Worm (Caenorhabditis elegans): ENCODE data around the gene C17G10.1.
"Not testable (repeated sequence)": the region's sequence is repeated elsewhere in the genome, so short reads cannot be mapped to it uniquely, and the experiment has no call there.

The C17G10.1 gene

ce11 chrII:5603194-5603593, 6.8 kb downstream of the C17G10.1 start, which contains the start of gene C17G10.6:
TSS of gene C17G10.6 (minus strand) at chrII:5603294.
- no peak for TF ChIP-seq him-1 (tag; optimal IDR thresholded peaks at IDR 0.05)
- TF ChIP-seq dao-5 (tag; optimal IDR thresholded peaks at IDR 0.05): no peak
- TF ChIP-seq W03F9.2 (tag; optimal IDR thresholded peaks at IDR 0.05): no peak

- TF ChIP-seq him-1 (tag; optimal IDR thresholded peaks at IDR 0.05) (no peak), W03F9.2 (tag; optimal IDR thresholded peaks at IDR 0.05) (no peak), dao-5 (tag; optimal IDR thresholded peaks at IDR 0.05) (no peak)
Measured at ce11 chrII:5604441-5604840, 8.1 kb downstream of the C17G10.1 start.

ce11 chrII:5605538-5605945, 9.2 kb downstream of the C17G10.1 start:
- TF ChIP-seq W03F9.2 (tag; optimal IDR thresholded peaks at IDR 0.05) (no peak), dao-5 (tag; optimal IDR thresholded peaks at IDR 0.05) (no peak), him-1 (tag; optimal IDR thresholded peaks at IDR 0.05) (no peak)

ce11 chrII:5607756-5608155, 11.4 kb downstream of the C17G10.1 start, which contains the start of gene C17G10.7:
TSS of gene C17G10.7 (minus strand) at chrII:5607856.
- no peak for TF ChIP-seq dao-5 (tag; optimal IDR thresholded peaks at IDR 0.05)
- TF ChIP-seq W03F9.2 (tag; optimal IDR thresholded peaks at IDR 0.05): no peak
- TF ChIP-seq him-1 (tag; optimal IDR thresholded peaks at IDR 0.05): no peak

- TF ChIP-seq him-1 (tag; optimal IDR thresholded peaks at IDR 0.05) (no peak), W03F9.2 (tag; optimal IDR thresholded peaks at IDR 0.05) (no peak), dao-5 (tag; optimal IDR thresholded peaks at IDR 0.05) (no peak)
Measured at ce11 chrII:5619298-5619697, 23.0 kb downstream of the C17G10.1 start, which contains the start of gene dhs-6. TSS of gene dhs-6 (minus strand) at chrII:5619319.

ce11 chrII:5622383-5622939, 26.1 kb downstream of the C17G10.1 start, which contains the start of the genes eif-3.L and npl-4.2:
TSS of gene eif-3.L (minus strand) at chrII:5622483.
TSS of gene npl-4.2 (plus strand) at chrII:5622889.
- TF ChIP-seq dao-5, him-1, W03F9.2 (tag; optimal IDR thresholded peaks at IDR 0.05): not testable (repeated sequence)

ce11 chrII:5628326-5628818, 32.0 kb downstream of the C17G10.1 start, which contains the start of gene F59E12.15:
TSS of gene F59E12.15 (minus strand) at chrII:5628376.
- TF ChIP-seq dao-5 (tag; optimal IDR thresholded peaks at IDR 0.05) (no peak), him-1 (tag; optimal IDR thresholded peaks at IDR 0.05) (no peak), W03F9.2 (tag; optimal IDR thresholded peaks at IDR 0.05) (no peak)

- TF ChIP-seq him-1, W03F9.2, dao-5 (tag; optimal IDR thresholded peaks at IDR 0.05): not testable (repeated sequence)
Measured at ce11 chrII:5630851-5631401, 34.6 kb downstream of the C17G10.1 start, which contains the start of the genes F59E12.6 and npl-4.1. TSS of gene F59E12.6 (minus strand) at chrII:5630951. TSS of gene npl-4.1 (plus strand) at chrII:5631351.

ce11 chrII:5633453-5633852, 37.1 kb downstream of the C17G10.1 start:
- TF ChIP-seq W03F9.2 (tag; optimal IDR thresholded peaks at IDR 0.05): no peak
- TF ChIP-seq dao-5 (tag; optimal IDR thresholded peaks at IDR 0.05): no peak
- no peak for TF ChIP-seq him-1 (tag; optimal IDR thresholded peaks at IDR 0.05)

- no peak for TF ChIP-seq dao-5 (tag; optimal IDR thresholded peaks at IDR 0.05)
- TF ChIP-seq him-1 (tag; optimal IDR thresholded peaks at IDR 0.05): no peak
- TF ChIP-seq W03F9.2 (tag; optimal IDR thresholded peaks at IDR 0.05): no peak
Measured at ce11 chrII:5636826-5637225, 40.5 kb downstream of the C17G10.1 start, which contains the start of gene F59E12.8. TSS of gene F59E12.8 (minus strand) at chrII:5636926.

- TF ChIP-seq W03F9.2 (tag; optimal IDR thresholded peaks at IDR 0.05): no peak
- no peak for TF ChIP-seq dao-5 (tag; optimal IDR thresholded peaks at IDR 0.05)
- TF ChIP-seq him-1 (tag; optimal IDR thresholded peaks at IDR 0.05): no peak
Measured at ce11 chrII:5638059-5638458, 41.7 kb downstream of the C17G10.1 start, which contains the start of gene F59E12.3. TSS of gene F59E12.3 (plus strand) at chrII:5638359.

ce11 chrII:5640362-5641079, 44.2 kb downstream of the C17G10.1 start:
- TF ChIP-seq him-1 (tag; optimal IDR thresholded peaks at IDR 0.05) (no peak), W03F9.2 (tag; optimal IDR thresholded peaks at IDR 0.05) (no peak), dao-5 (tag; optimal IDR thresholded peaks at IDR 0.05) (no peak)

ce11 chrII:5642110-5642509, 45.8 kb downstream of the C17G10.1 start:
- no peak for TF ChIP-seq him-1 (tag; optimal IDR thresholded peaks at IDR 0.05)
- TF ChIP-seq dao-5 (tag; optimal IDR thresholded peaks at IDR 0.05): no peak
- no peak for TF ChIP-seq W03F9.2 (tag; optimal IDR thresholded peaks at IDR 0.05)

All from whole organism, L4/young adult.